Worm (Caenorhabditis elegans) whole organism, early embryonic: Measurements from ENCODE around the gene M57.1.

ENCODE experiments used
- ama-1 ChIP-seq: fragments of 150-350 bp; optimal IDR thresholded peaks from 2 replicates; lab custom pipeline; 2014
- ceh-13 ChIP-seq: fragments of 200-800 bp; sonication (Bioruptor generic); optimal IDR thresholded peaks from 2 replicates; lab custom pipeline; 2018; ENCODE audit warnings: mild to moderate bottlenecking, missing genetic modification characterization, missing compliant biosample characterization
- flt-1 ChIP-seq: fragments of 200-800 bp; sonication (Bioruptor generic); IDR thresholded peaks from 2 replicates; pipeline ENCODE4 v1.3.6; 2022; ENCODE audit warnings: missing genetic modification characterization, missing compliant biosample characterization
- hmbx-1 ChIP-seq: sonication (generic microtip); optimal IDR thresholded peaks from 2 replicates; lab custom pipeline; 2016; ENCODE audit warnings: mild to moderate bottlenecking, missing genetic modification characterization, missing compliant biosample characterization
- tbx-11 ChIP-seq: fragments of 200-800 bp; sonication (Bioruptor generic); IDR thresholded peaks from 2 replicates; pipeline ENCODE4 v1.3.6; 2022; ENCODE audit warnings: missing genetic modification characterization, missing compliant biosample characterization

ce11 chrIV:3564901-3565300, 32.6 kb downstream of the M57.1 start, which contains the start of gene sre-5:
- no peak for TF ChIP-seq flt-1 (GFP tag; lab: Robert Waterston, UW)
- TF ChIP-seq ama-1 (lab: Kevin White, UChicago) = no peak
- TF ChIP-seq hmbx-1 = no peak
- TF ChIP-seq ceh-13 (GFP tag; lab: Kevin White, UChicago) = no peak
- TF ChIP-seq tbx-11 (GFP tag; lab: Robert Waterston, UW) = no peak
